Worm (Caenorhabditis elegans) whole organism, mixed stage, embryonic: ENCODE data around the gene C31G12.3.
"Not testable (repeated sequence)": the region's sequence is repeated elsewhere in the genome, so short reads cannot be mapped to it uniquely, and the experiment has no call there.

ENCODE experiments used
- M03D4.4 ChIP-seq: sonication (generic microtip); optimal IDR thresholded peaks from 2 replicates; lab custom pipeline; 2017; ENCODE audit warnings: mild to moderate bottlenecking, missing genetic modification characterization, missing compliant biosample characterization
- bed-3 ChIP-seq: fragments of 200-800 bp; sonication (Bioruptor generic); optimal IDR thresholded peaks from 3 replicates; lab custom pipeline; 2018; ENCODE audit warnings: mild to moderate bottlenecking, missing genetic modification characterization, moderate library complexity, missing compliant biosample characterization
- blmp-1 ChIP-seq: fragments of 150-350 bp; optimal IDR thresholded peaks from 2 replicates; lab custom pipeline; 2014; ENCODE audit warnings: missing biosample characterization, missing genetic modification characterization
- ceh-39 ChIP-seq: fragments of 150-350 bp; optimal IDR thresholded peaks from 2 replicates; lab custom pipeline; 2014; ENCODE audit warnings: missing biosample characterization, missing genetic modification characterization
- ceh-43 ChIP-seq: fragments of 200-800 bp; sonication (Bioruptor generic); optimal IDR thresholded peaks from 2 replicates; lab custom pipeline; 2018; ENCODE audit warnings: mild to moderate bottlenecking, missing genetic modification characterization, moderate library complexity, missing compliant biosample characterization
- ceh-83 ChIP-seq: fragments of 200-800 bp; sonication (Bioruptor generic); optimal IDR thresholded peaks from 2 replicates; lab custom pipeline; 2018; ENCODE audit warnings: mild to moderate bottlenecking, missing genetic modification characterization, missing compliant biosample characterization
- ces-1 ChIP-seq: fragments of 150-350 bp; optimal IDR thresholded peaks from 2 replicates; lab custom pipeline; 2014; ENCODE audit warnings: missing biosample characterization, missing genetic modification reagents, missing genetic modification characterization
- cnd-1 ChIP-seq: fragments of 200-800 bp; sonication (Bioruptor generic); optimal IDR thresholded peaks from 2 replicates; lab custom pipeline; 2018; ENCODE audit warnings: mild to moderate bottlenecking, missing genetic modification characterization, missing compliant biosample characterization
- drap-1 ChIP-seq: fragments of 200-800 bp; sonication (Bioruptor generic); optimal IDR thresholded peaks from 3 replicates; lab custom pipeline; 2018; ENCODE audit warnings: mild to moderate bottlenecking, missing genetic modification characterization, missing compliant biosample characterization
- elt-3 ChIP-seq: fragments of 150-350 bp; optimal IDR thresholded peaks from 2 replicates; lab custom pipeline; 2014; ENCODE audit warnings: missing biosample characterization, missing genetic modification characterization
- flh-1 ChIP-seq: fragments of 200-800 bp; sonication (Bioruptor generic); optimal IDR thresholded peaks from 2 replicates; lab custom pipeline; 2018; ENCODE audit warnings: mild to moderate bottlenecking, missing genetic modification characterization, moderate library complexity, missing compliant biosample characterization
- ham-2 ChIP-seq: fragments of 200-800 bp; sonication (Bioruptor generic); optimal IDR thresholded peaks from 2 replicates; lab custom pipeline; 2018; ENCODE audit warnings: mild to moderate bottlenecking, missing genetic modification characterization, missing compliant biosample characterization
- hlh-1 ChIP-seq: fragments of 150-350 bp; optimal IDR thresholded peaks from 2 replicates; lab custom pipeline; 2014; ENCODE audit warnings: missing biosample characterization, missing genetic modification reagents, missing genetic modification characterization
- lin-13 ChIP-seq: fragments of 150-350 bp; optimal IDR thresholded peaks from 2 replicates; lab custom pipeline; 2014; ENCODE audit warnings: missing biosample characterization, missing genetic modification characterization
- lin-32 ChIP-seq: fragments of 200-800 bp; sonication (Bioruptor generic); optimal IDR thresholded peaks from 2 replicates; lab custom pipeline; 2018; ENCODE audit warnings: mild to moderate bottlenecking, missing genetic modification characterization, missing compliant biosample characterization
- lsy-2 ChIP-seq: fragments of 150-350 bp; optimal IDR thresholded peaks from 2 replicates; lab custom pipeline; 2014; ENCODE audit warnings: missing biosample characterization, missing genetic modification characterization
- mab-5 ChIP-seq: fragments of 150-350 bp; optimal IDR thresholded peaks from 2 replicates; lab custom pipeline; 2014; ENCODE audit warnings: missing biosample characterization, missing genetic modification characterization
- mep-1 ChIP-seq: fragments of 150-350 bp; optimal IDR thresholded peaks from 2 replicates; lab custom pipeline; 2017; ENCODE audit warnings: missing biosample characterization, missing genetic modification reagents, missing genetic modification characterization, inconsistent platforms
- nhr-12 ChIP-seq: fragments of 150-350 bp; optimal IDR thresholded peaks from 2 replicates; lab custom pipeline; 2014; ENCODE audit warnings: missing biosample characterization, missing genetic modification characterization
- nhr-2 ChIP-seq: fragments of 150-350 bp; optimal IDR thresholded peaks from 2 replicates; lab custom pipeline; 2014; ENCODE audit warnings: missing biosample characterization, missing genetic modification characterization
- nhr-237 ChIP-seq: fragments of 150-350 bp; optimal IDR thresholded peaks from 2 replicates; lab custom pipeline; 2014; ENCODE audit warnings: missing biosample characterization, missing genetic modification characterization
- nhr-28 ChIP-seq: fragments of 150-350 bp; optimal IDR thresholded peaks from 2 replicates; lab custom pipeline; 2014; ENCODE audit warnings: missing biosample characterization, missing genetic modification characterization
- nhr-76 ChIP-seq: sonication (generic microtip); optimal IDR thresholded peaks from 2 replicates; lab custom pipeline; 2017; ENCODE audit warnings: missing biosample characterization, missing genetic modification characterization
- pha-4 ChIP-seq: fragments of 150-350 bp; optimal IDR thresholded peaks from 2 replicates; lab custom pipeline; 2018; ENCODE audit warnings: missing biosample characterization, missing genetic modification reagents, missing genetic modification characterization
- snpc-4 ChIP-seq: fragments of 150-350 bp; optimal IDR thresholded peaks from 2 replicates; lab custom pipeline; 2014; ENCODE audit warnings: missing biosample characterization, missing genetic modification characterization
- sptf-1 ChIP-seq: sonication (generic microtip); optimal IDR thresholded peaks from 2 replicates; lab custom pipeline; 2017; ENCODE audit warnings: mild to moderate bottlenecking, missing genetic modification characterization, moderate library complexity, missing compliant biosample characterization
- unc-39 ChIP-seq: fragments of 150-350 bp; optimal IDR thresholded peaks from 2 replicates; lab custom pipeline; 2014; ENCODE audit warnings: missing biosample characterization, missing genetic modification characterization
- unc-62 ChIP-seq: fragments of 150-350 bp; optimal IDR thresholded peaks from 2 replicates; lab custom pipeline; 2014; ENCODE audit warnings: missing biosample characterization, missing genetic modification reagents, missing genetic modification characterization
- zip-8 ChIP-seq: fragments of 150-350 bp; optimal IDR thresholded peaks from 2 replicates; lab custom pipeline; 2014; ENCODE audit warnings: missing biosample characterization, missing genetic modification characterization
- ztf-11 ChIP-seq: fragments of 150-350 bp; optimal IDR thresholded peaks from 2 replicates; lab custom pipeline; 2014; ENCODE audit warnings: missing biosample characterization, missing genetic modification characterization

Gene C31G12.3

DNA sequence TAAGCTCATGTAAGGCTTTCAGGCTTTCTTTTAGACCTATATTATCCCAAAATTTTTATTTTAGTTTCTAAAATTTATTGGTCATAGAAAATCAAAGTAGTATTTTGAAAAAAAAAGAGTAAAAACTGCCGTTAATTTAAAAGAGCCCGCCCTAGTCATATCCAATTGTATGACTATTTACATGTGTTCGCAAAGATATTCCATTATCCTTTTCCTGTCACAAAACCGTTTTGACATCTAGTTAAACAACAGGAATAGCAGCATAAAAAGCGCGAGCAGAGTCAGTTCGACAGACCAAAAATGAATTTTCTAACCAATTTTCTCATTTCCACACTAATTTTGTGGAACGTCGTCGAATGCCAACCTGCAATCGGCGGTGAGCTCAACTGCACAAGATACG, 10.0 kb downstream of the C31G12.3 start, which contains the start of gene F16H6.3:
Gene F16H6.3, plus strand, starts transcription at position 301 of the 400 bp plus-strand sequence.
- TF ChIP-seq ceh-39 (tag; lab: Kevin White, UChicago) (no peak), lin-32 (GFP tag; lab: Kevin White, UChicago) (no peak), nhr-76 (no peak), snpc-4 (tag; lab: Kevin White, UChicago) (no peak), bed-3 (GFP tag; lab: Kevin White, UChicago) (no peak), nhr-2 (tag; lab: Kevin White, UChicago) (no peak), unc-39 (tag; lab: Kevin White, UChicago) (no peak), nhr-237 (no peak), zip-8 (tag; lab: Kevin White, UChicago) (no peak), ces-1 (no peak), nhr-12 (tag; lab: Kevin White, UChicago) (no peak), nhr-28 (tag; lab: Kevin White, UChicago) (no peak)

DNA sequence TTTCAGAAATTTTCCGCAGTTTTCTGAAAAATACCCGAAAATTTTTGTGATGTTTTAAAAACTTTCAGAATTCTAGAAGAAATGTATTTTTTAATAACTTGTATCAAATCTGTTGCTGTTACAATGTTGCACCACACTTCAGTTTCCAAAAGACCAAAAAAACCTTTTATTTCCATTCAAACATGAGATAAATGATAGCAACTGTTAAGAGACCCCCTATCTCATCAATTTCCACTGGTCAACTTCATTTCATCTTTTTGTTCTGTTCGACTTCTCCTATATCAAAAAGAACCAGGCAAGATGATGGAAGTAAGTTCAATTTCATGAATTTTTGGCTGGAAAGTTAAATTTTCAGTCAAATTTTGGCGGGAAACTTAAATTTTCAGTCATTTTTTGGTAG, 13.4 kb downstream of the C31G12.3 start, which contains the start of gene F16H6.4:
Gene F16H6.4, plus strand, starts transcription at position 301 of the 400 bp plus-strand sequence.
- TF ChIP-seq mep-1 (tag; lab: Kevin White, UChicago) (no peak), drap-1 (GFP tag; lab: Kevin White, UChicago) (no peak), blmp-1 (tag; lab: Kevin White, UChicago) (no peak), flh-1 (GFP tag; lab: Kevin White, UChicago) (no peak), nhr-76 (no peak), bed-3 (GFP tag; lab: Kevin White, UChicago) (no peak)

DNA sequence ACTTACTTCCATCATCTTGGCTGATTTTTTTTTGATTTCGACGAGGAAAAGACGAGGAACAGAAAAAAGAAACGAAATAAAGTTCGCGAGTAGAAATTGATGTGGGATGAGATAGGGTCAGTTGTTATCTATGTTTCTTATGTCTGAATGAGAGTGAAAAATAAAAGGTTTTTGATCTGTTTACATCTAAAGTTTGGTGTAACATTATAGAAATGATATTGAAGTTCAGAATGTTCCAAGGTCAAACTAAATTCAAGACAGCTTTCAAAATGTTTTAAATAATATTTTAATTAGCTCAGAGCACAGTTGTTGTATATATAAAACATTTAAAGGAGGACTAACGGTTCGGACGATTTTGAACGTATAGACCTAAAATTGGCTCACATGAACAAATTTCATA, 24.1 kb downstream of the C31G12.3 start, which contains the start of gene F16H6.7:
Gene F16H6.7, minus strand, starts transcription at position 101 of the 400 bp plus-strand sequence.
- TF ChIP-seq unc-39 (tag; lab: Kevin White, UChicago) (no peak), mab-5 (no peak), pha-4 (tag; lab: Kevin White, UChicago) (no peak)

DNA sequence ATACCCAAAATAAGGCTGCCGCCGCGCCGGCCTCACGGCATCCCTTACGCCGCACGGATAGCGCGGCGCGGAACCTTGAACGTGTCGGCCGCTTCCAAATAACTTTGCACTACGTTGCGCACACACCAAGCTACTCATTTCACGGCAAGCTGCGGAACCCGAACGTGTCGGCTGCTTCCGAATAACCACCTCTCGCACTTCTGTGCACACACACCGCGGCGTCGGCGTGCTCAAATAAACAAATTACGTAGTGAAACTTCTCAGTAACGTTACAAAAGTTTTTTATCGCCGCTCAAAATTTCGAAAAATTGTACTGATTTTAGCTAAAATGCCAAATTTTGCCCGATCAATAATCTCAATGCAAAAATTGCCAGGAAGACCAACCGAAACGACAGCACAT, 27.8 kb downstream of the C31G12.3 start:
- TF ChIP-seq sptf-1 (tag; lab: Kevin White, UChicago) (no peak), nhr-28 (tag; lab: Kevin White, UChicago) (no peak), M03D4.4 (no peak), ceh-83 (GFP tag; lab: Kevin White, UChicago) (no peak), unc-39 (tag; lab: Kevin White, UChicago) (no peak), unc-62 (no peak), lin-13 (no peak), lsy-2 (tag; lab: Kevin White, UChicago) (no peak), nhr-237 (no peak)

DNA sequence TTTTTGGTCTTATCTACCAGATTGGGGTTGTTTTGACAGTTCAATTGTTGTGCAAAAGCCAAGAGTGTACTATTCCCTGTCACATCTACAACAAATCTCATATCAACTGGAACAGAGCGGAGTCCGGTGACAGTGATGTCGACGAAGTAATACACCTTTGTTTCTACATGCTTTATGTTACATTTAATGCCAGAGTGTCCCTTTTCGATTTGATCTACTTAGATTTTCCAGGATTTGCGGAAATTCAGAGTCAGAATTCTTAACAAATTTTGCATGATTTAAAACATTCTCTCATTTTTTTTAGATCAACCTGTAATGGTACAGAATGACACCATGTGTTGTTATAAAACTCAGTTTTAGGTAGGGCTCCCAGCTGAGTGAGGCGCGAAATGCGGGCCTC, 31.2 kb downstream of the C31G12.3 start, which contains the start of gene F16H6.8:
Gene F16H6.8, minus strand, starts transcription at position 101 of the 400 bp plus-strand sequence.
- not testable (repeated sequence) for TF ChIP-seq nhr-12 (tag; lab: Kevin White, UChicago); flh-1 (GFP tag; lab: Kevin White, UChicago); nhr-2 (tag; lab: Kevin White, UChicago)
- TF ChIP-seq, all 35 proteins: peak for 0; not testable (repeated sequence) for 35

DNA sequence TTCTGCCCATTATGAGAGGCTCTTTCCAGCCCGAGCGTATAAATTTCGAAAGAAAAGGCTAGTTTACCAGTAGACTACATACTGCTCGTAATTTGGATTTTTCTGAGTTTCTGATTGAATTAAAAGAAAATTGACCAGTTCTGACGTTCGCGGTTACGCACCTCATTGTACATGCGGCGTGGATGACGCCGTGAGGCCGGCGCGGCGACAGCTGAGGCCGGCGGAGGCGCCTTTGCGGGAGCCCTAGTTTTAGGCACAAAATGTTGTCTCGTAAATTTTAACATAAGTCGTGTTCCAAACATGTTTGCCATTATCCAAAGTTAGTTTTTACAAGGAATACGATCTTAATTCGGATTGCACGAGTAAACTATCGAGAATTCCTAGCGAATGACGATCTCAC, 31.8 kb downstream of the C31G12.3 start, which contains the start of gene F16H6.9:
Gene F16H6.9, plus strand, starts transcription at position 301 of the 400 bp plus-strand sequence.
- TF ChIP-seq mab-5; hlh-1 (tag; lab: Kevin White, UChicago); ham-2 (GFP tag; lab: Kevin White, UChicago): not testable (repeated sequence)

DNA sequence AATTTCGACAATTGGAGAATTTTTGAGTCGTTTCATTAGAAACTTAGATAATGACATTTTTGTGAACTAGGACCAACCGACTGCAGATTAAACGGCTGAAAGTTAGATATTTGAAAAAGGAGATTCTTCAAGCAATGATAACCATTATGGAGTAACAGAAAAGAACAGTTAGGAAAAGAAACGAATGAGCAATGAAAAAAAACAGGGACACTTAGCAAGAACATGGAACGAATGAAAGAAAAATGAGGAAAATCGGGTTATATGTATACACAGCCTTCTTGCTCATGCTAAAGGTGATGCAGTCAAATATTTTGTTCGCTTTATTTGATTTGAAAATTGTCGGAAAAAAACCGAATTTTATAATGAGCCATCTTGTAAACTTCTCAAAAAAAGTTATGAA, 39.3 kb downstream of the C31G12.3 start, which contains the start of gene F16H6.10:
Gene F16H6.10, minus strand, starts transcription at position 101 of the 400 bp plus-strand sequence.
- TF ChIP-seq cnd-1 (tag; lab: Kevin White, UChicago) (no peak), ces-1 (no peak), lsy-2 (tag; lab: Kevin White, UChicago) (no peak), ztf-11 (no peak), zip-8 (tag; lab: Kevin White, UChicago) (no peak), lin-32 (GFP tag; lab: Kevin White, UChicago) (no peak), ceh-43 (no peak), unc-62 (no peak), snpc-4 (tag; lab: Kevin White, UChicago) (no peak), elt-3 (tag; lab: Kevin White, UChicago) (no peak), mep-1 (tag; lab: Kevin White, UChicago) (no peak), hlh-1 (tag; lab: Kevin White, UChicago) (no peak), ceh-83 (GFP tag; lab: Kevin White, UChicago) (no peak), nhr-12 (tag; lab: Kevin White, UChicago) (no peak), nhr-237 (no peak)
